Fruit fly (Drosophila melanogaster): ENCODE results near the gene kdn.

Gene kdn

dm6 chrX:6343786-6344537 is 6.5 kb upstream of the kdn start:
- TF ChIP-seq acj6 (GFP tag; optimal IDR thresholded peaks at IDR 0.05) (peak; percentile 81), CG8632 (GFP tag; optimal IDR thresholded peaks at IDR 0.05) (peak; percentile 78), CG1621 (tag; optimal IDR thresholded peaks at IDR 0.05) (peak; percentile 38), CG11294 (GFP tag; IDR thresholded peaks at IDR 0.05) (peak; percentile 91), lz (GFP tag; optimal IDR thresholded peaks at IDR 0.05) (peak; percentile 89), CG16779 (tag; optimal IDR thresholded peaks at IDR 0.05) (peak; percentile 23), Hr39 (GFP tag; optimal IDR thresholded peaks at IDR 0.05) (peak; percentile 92), CG3032 (tag; optimal IDR thresholded peaks at IDR 0.05) (peak; percentile 29), CG10631 (GFP tag; optimal IDR thresholded peaks at IDR 0.05) (peak; percentile 84), achi (GFP tag; optimal IDR thresholded peaks at IDR 0.05) (peak; percentile 86), CG8119 (GFP tag; IDR thresholded peaks at IDR 0.05) (peak; percentile 94), CG4318 (GFP tag; optimal IDR thresholded peaks at IDR 0.05) (peak; percentile 66), CG6808 (GFP tag; optimal IDR thresholded peaks at IDR 0.05) (peak; percentile 33), CG15336 (GFP tag; IDR thresholded peaks at IDR 0.05) (peak; percentile 97), CG8319 (GFP tag; optimal IDR thresholded peaks at IDR 0.05) (peak; percentile 64), Blimp-1 (GFP tag; optimal IDR thresholded peaks at IDR 0.05) (peak; percentile 47), Sox15 (GFP tag; optimal IDR thresholded peaks at IDR 0.05) (peak; percentile 69), eg (GFP tag; IDR thresholded peaks at IDR 0.05) (peak; percentile 97), Hr4 (GFP tag; optimal IDR thresholded peaks at IDR 0.05) (peak; percentile 84), CG6276 (GFP tag; optimal IDR thresholded peaks at IDR 0.05) (peak; percentile 85), Eip93F (GFP tag; optimal IDR thresholded peaks at IDR 0.05) (peak; percentile 79), CG7368 (GFP tag; optimal IDR thresholded peaks at IDR 0.05) (peak; percentile 63), CG31627 (GFP tag; optimal IDR thresholded peaks at IDR 0.05) (peak; percentile 90), spab (GFP tag; optimal IDR thresholded peaks at IDR 0.05) (peak; percentile 51), CG11762 (GFP tag; optimal IDR thresholded peaks at IDR 0.05; ENCODE audit: insufficient read depth) (peak; percentile 75), Eip78C (GFP tag) (peak; percentile 97), Ets21C (GFP tag; optimal IDR thresholded peaks at IDR 0.05) (peak; percentile 88), CG3919 (GFP tag; optimal IDR thresholded peaks at IDR 0.05) (peak; percentile 87), salr (GFP tag; optimal IDR thresholded peaks at IDR 0.05) (peak; percentile 39 to 44), Sox14 (GFP tag; optimal IDR thresholded peaks at IDR 0.05) (peak; percentile 91), net (GFP tag; optimal IDR thresholded peaks at IDR 0.05) (peak; percentile 88), dsx (GFP tag; optimal IDR thresholded peaks at IDR 0.05; ENCODE audit: poor library complexity, severe bottlenecking) (peak; percentile 36), cyc (GFP tag; optimal IDR thresholded peaks at IDR 0.05) (peak; percentile 89), vri (GFP tag; optimal IDR thresholded peaks at IDR 0.05) (peak; percentile 91), Sox102F (GFP tag; optimal IDR thresholded peaks at IDR 0.05) (peak; percentile 93), Lpt (GFP tag; optimal IDR thresholded peaks at IDR 0.05) (peak; percentile 85), CG11902 (GFP tag; optimal IDR thresholded peaks at IDR 0.05) (peak; percentile 73), esn (GFP tag; optimal IDR thresholded peaks at IDR 0.05) (peak; percentile 93), CG9139 (GFP tag; optimal IDR thresholded peaks at IDR 0.05) (peak; percentile 26), fkh (GFP tag; optimal IDR thresholded peaks at IDR 0.05) (peak; percentile 33), fd59A (GFP tag; optimal IDR thresholded peaks at IDR 0.05) (peak; percentile 34), pdm3 (GFP tag; optimal IDR thresholded peaks at IDR 0.05) (peak; percentile 91), dac (GFP tag; optimal IDR thresholded peaks at IDR 0.05) (peak; percentile 76), Gug (GFP tag; IDR thresholded peaks at IDR 0.05) (peak; percentile 92), fd85E (GFP tag; optimal IDR thresholded peaks at IDR 0.05) (peak; percentile 45), CG34406 (GFP tag; optimal IDR thresholded peaks at IDR 0.05) (peak; percentile 74), topi (GFP tag; optimal IDR thresholded peaks at IDR 0.05) (peak; percentile 96), svp (GFP tag) (peak; percentile 99), Smox (GFP tag; optimal IDR thresholded peaks at IDR 0.05) (peak; percentile 94), ss (GFP tag; optimal IDR thresholded peaks at IDR 0.05) (peak; percentile 65 to 73)

Measured in whole organism, prepupa.